Worm (Caenorhabditis elegans): Measurements from ENCODE around the gene F27E5.7.
A peak's percentile ranks its signal among the peaks of the same experiment; 100 is the strongest.

F27E5.7 gene

ce11 chrII:10168905-10169782, 46.6 kb downstream of the F27E5.7 start, which contains the start of gene daf-19 (continued):
- peak; percentile 43 for TF ChIP-seq lin-39 (tag; optimal IDR thresholded peaks at IDR 0.05)
- no peak for TF ChIP-seq nhr-77 (tag; optimal IDR thresholded peaks at IDR 0.05)

ce11 chrII:10170837-10171318, 48.3 kb downstream of the F27E5.7 start, which contains the start of gene gpd-4:
gpd-4 (plus strand) TSS chrII:10171268.
- no peak for TF ChIP-seq nhr-11 (tag; optimal IDR thresholded peaks at IDR 0.05)
- TF ChIP-seq ama-1 (optimal IDR thresholded peaks at IDR 0.05), result no peak
- TF ChIP-seq ZK546.5 (tag; optimal IDR thresholded peaks at IDR 0.05), result no peak
- no peak for TF ChIP-seq nhr-76 (tag; optimal IDR thresholded peaks at IDR 0.05)
- TF ChIP-seq zag-1 (tag; optimal IDR thresholded peaks at IDR 0.05), result no peak
- TF ChIP-seq nhr-237 (tag; optimal IDR thresholded peaks at IDR 0.05), result no peak

DNA sequence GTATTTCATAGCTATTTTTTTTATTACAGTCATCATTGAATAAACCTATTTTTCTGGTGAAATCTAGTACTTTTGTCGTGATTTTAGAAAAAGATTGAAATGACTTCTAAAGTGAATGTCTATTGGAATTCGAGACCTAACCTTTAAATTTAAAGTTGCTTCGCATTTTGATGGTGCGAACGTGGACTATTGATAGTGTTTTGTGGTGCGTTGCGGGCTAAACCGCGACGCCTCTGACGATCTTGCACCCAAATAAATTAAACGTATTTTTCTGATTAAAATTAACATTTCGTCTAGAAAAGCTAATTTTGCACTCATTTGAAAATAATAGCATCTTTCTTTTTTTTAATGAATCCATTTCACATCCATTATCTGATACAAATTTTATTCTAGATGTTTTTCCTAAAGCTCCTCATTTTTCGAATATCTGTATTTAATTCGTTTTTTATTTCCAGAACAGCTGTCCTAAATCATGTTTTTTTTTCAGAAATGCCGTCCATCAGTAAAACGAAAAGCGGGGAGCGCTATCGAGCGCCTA, 49.9 kb downstream of the F27E5.7 start, which contains the start of gene wbp-11:
Gene wbp-11, plus strand, starts transcription at position 488 of the 538 bp plus-strand sequence.
- peak; percentile 47 for TF ChIP-seq nfya-1 (tag; optimal IDR thresholded peaks at IDR 0.05; ENCODE audit: insufficient read depth)
- peak; percentile 66 for TF ChIP-seq lin-15B (tag; optimal IDR thresholded peaks at IDR 0.05)
- TF ChIP-seq hmg-11 (tag; optimal IDR thresholded peaks at IDR 0.05), result peak; percentile 10
- no peak for TF ChIP-seq nhr-76 (tag; optimal IDR thresholded peaks at IDR 0.05)
- no peak for TF ChIP-seq eor-1 (tag; optimal IDR thresholded peaks at IDR 0.05)
- TF ChIP-seq pha-4 (tag; optimal IDR thresholded peaks at IDR 0.05), result peak; percentile 69

DNA sequence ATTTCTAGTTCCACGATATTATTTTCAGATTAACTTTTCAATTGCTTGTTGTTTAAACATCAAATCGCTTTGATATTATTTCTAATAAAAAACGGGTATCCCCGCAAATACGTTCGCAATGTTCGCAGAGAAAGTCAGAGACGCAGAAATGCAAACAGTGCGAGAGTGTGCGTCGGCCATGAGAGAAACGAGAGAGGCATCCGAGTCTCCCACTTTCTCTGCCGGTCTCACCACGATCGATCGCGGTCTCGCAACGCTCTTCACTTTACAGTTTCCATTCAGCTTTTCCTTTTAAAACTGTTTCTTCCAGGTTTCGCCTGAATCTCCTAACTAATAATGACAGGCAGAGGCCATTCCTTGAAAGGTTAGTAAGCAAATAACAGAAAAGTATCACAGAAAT, 51.8 kb downstream of the F27E5.7 start, which contains the start of gene F33H1.4:
Gene F33H1.4, plus strand, starts transcription at position 311 of the 400 bp plus-strand sequence.
- TF ChIP-seq elt-2 (tag; optimal IDR thresholded peaks at IDR 0.05) (peak; percentile 29), lin-15B (tag; optimal IDR thresholded peaks at IDR 0.05) (peak; percentile 97), ama-1 (optimal IDR thresholded peaks at IDR 0.05) (peak; percentile 68), jun-1 (tag; optimal IDR thresholded peaks at IDR 0.05) (peak; percentile 32), R02D3.7 (tag; optimal IDR thresholded peaks at IDR 0.05) (peak; percentile 58), nhr-28 (tag; optimal IDR thresholded peaks at IDR 0.05) (no peak), lin-39 (tag; optimal IDR thresholded peaks at IDR 0.05) (no peak), nhr-23 (tag; optimal IDR thresholded peaks at IDR 0.05) (peak; percentile 57), pha-4 (tag; optimal IDR thresholded peaks at IDR 0.05) (peak; percentile 84), nhr-25 (tag; optimal IDR thresholded peaks at IDR 0.05) (peak; percentile 71), nhr-43 (tag; optimal IDR thresholded peaks at IDR 0.05; ENCODE audit: poor library complexity, severe bottlenecking) (peak; percentile 36)
